Worm (Caenorhabditis elegans): ENCODE measurements around the gene sax-7.
A peak's percentile ranks its signal among the peaks of the same experiment; 100 is the strongest.

- peak; percentile 62 for TF ChIP-seq nhr-48 (tag; optimal IDR thresholded peaks at IDR 0.05)
- no peak for TF ChIP-seq F37D6.2 (tag; optimal IDR thresholded peaks at IDR 0.05)
- no peak for TF ChIP-seq unc-62 (GFP tag; optimal IDR thresholded peaks at IDR 0.05 in 1 of 2)
- no peak for TF ChIP-seq unc-62 (tag; optimal IDR thresholded peaks at IDR 0.05)
- no peak for TF ChIP-seq fkh-10 (GFP tag; optimal IDR thresholded peaks at IDR 0.05)
- TF ChIP-seq mdl-1 (tag; optimal IDR thresholded peaks at IDR 0.05), result peak in 1 of 2 experiments; percentile 40
These were observed 18.7 kb upstream of the sax-7 start for ce11 chrIV:8043722-8044121.
